Fruit fly (Drosophila melanogaster) whole organism, embryonic: ENCODE data around the gene Mcad.

Experiments
- Abd-B ChIP-seq: fragments of 200-800 bp; sonication (Bioruptor generic); optimal IDR thresholded peaks from 2 replicates; lab custom pipeline; 2018; ENCODE audit warnings: missing biosample characterization, mild to moderate bottlenecking, missing genetic modification characterization, moderate library complexity
- Bteb2 ChIP-seq: fragments of 200-800 bp; sonication (Bioruptor generic); optimal IDR thresholded peaks from 2 replicates; lab custom pipeline; 2016; ENCODE audit warnings: missing biosample characterization, missing genetic modification characterization
- CG10654 ChIP-seq: fragments of 200-800 bp; sonication (Bioruptor generic); optimal IDR thresholded peaks from 2 replicates; lab custom pipeline; 2016; ENCODE audit warnings: missing biosample characterization, missing genetic modification characterization
- CG11085 ChIP-seq: fragments of 200-800 bp; sonication (Bioruptor generic); IDR thresholded peaks from 2 replicates; pipeline ENCODE4 v1.3.6; 2022; ENCODE audit warnings: missing biosample characterization, missing genetic modification characterization
- CG11247 ChIP-seq: fragments of 200-800 bp; sonication (Bioruptor generic); IDR thresholded peaks from 2 replicates; pipeline ENCODE4 v1.3.6; 2022; ENCODE audit warnings: missing biosample characterization, missing genetic modification characterization
- CG11398 ChIP-seq: fragments of 200-800 bp; sonication (Bioruptor generic); optimal IDR thresholded peaks from 2 replicates; lab custom pipeline; 2016; ENCODE audit warnings: missing biosample characterization, missing genetic modification characterization
- CG11560 ChIP-seq: fragments of 200-800 bp; sonication (Bioruptor generic); IDR thresholded peaks from 3 replicates; pipeline ENCODE4 v1.3.6; 2022; ENCODE audit warnings: missing biosample characterization, missing genetic modification characterization
- CG11695 ChIP-seq: fragments of 200-800 bp; sonication (Bioruptor generic); IDR thresholded peaks from 3 replicates; pipeline ENCODE4 v1.3.6; 2022; ENCODE audit warnings: missing biosample characterization, missing genetic modification characterization
- CG14014 ChIP-seq: fragments of 200-800 bp; sonication (Bioruptor generic); IDR thresholded peaks from 2 replicates; pipeline ENCODE4 v1.3.6; 2022; ENCODE audit warnings: missing biosample characterization, missing genetic modification characterization
- CG1529 ChIP-seq: fragments of 200-800 bp; sonication (Bioruptor generic); optimal IDR thresholded peaks from 3 replicates; lab custom pipeline; 2018; ENCODE audit warnings: missing biosample characterization, missing genetic modification characterization
- CG15696 ChIP-seq: fragments of 200-800 bp; sonication (Bioruptor generic); optimal IDR thresholded peaks from 2 replicates; lab custom pipeline; 2019; ENCODE audit warnings: missing biosample characterization, mild to moderate bottlenecking, missing genetic modification characterization, moderate library complexity
- CG17612 ChIP-seq: fragments of 200-800 bp; sonication (Bioruptor generic); IDR thresholded peaks from 2 replicates; pipeline ENCODE4 v1.3.6; 2022; ENCODE audit warnings: missing biosample characterization, missing genetic modification characterization
- CG17829 ChIP-seq: fragments of 200-800 bp; optimal IDR thresholded peaks from 2 replicates; lab custom pipeline; 2019; ENCODE audit warnings: missing biosample characterization, mild to moderate bottlenecking, missing genetic modification characterization, moderate library complexity
- CG18599 ChIP-seq: fragments of 200-800 bp; sonication (Bioruptor generic); optimal IDR thresholded peaks from 3 replicates; lab custom pipeline; 2017; ENCODE audit warnings: missing biosample characterization, missing genetic modification characterization, mild to moderate bottlenecking, moderate library complexity, missing genetic modification reagents
- CG30020 ChIP-seq: fragments of 200-800 bp; optimal IDR thresholded peaks from 2 replicates; lab custom pipeline; 2019; ENCODE audit warnings: missing biosample characterization, mild to moderate bottlenecking, missing genetic modification characterization, moderate library complexity
- CG32767 ChIP-seq: fragments of 200-800 bp; sonication (Bioruptor generic); IDR thresholded peaks from 2 replicates; pipeline ENCODE4 v1.3.6; 2022; ENCODE audit warnings: missing biosample characterization, missing genetic modification characterization
- CG3407 ChIP-seq: fragments of 200-800 bp; sonication (Bioruptor generic); optimal IDR thresholded peaks from 2 replicates; lab custom pipeline; 2018; ENCODE audit warnings: missing biosample characterization, mild to moderate bottlenecking, missing genetic modification characterization
- CG4282 ChIP-seq: fragments of 200-800 bp; sonication (Bioruptor generic); optimal IDR thresholded peaks from 2 replicates; lab custom pipeline; 2016; ENCODE audit warnings: missing biosample characterization, missing genetic modification characterization
- CG6765 ChIP-seq: fragments of 200-800 bp; sonication (Bioruptor generic); optimal IDR thresholded peaks from 3 replicates; lab custom pipeline; 2017; ENCODE audit warnings: missing biosample characterization, mild to moderate bottlenecking, missing genetic modification characterization
- CG7556 ChIP-seq: fragments of 200-800 bp; sonication (Bioruptor generic); optimal IDR thresholded peaks from 2 replicates; lab custom pipeline; 2017; ENCODE audit warnings: missing biosample characterization, mild to moderate bottlenecking, missing genetic modification characterization
- CG7987 ChIP-seq: fragments of 200-800 bp; sonication (Bioruptor generic); optimal IDR thresholded peaks from 2 replicates; lab custom pipeline; 2018; ENCODE audit warnings: missing biosample characterization, mild to moderate bottlenecking, missing genetic modification characterization, moderate library complexity
- CG8359 ChIP-seq: fragments of 200-800 bp; sonication (Bioruptor generic); optimal IDR thresholded peaks from 2 replicates; lab custom pipeline; 2017; ENCODE audit warnings: missing biosample characterization, mild to moderate bottlenecking, missing genetic modification characterization, borderline replicate concordance
- CG9609 ChIP-seq: fragments of 200-800 bp; sonication (Bioruptor generic); optimal IDR thresholded peaks from 3 replicates; lab custom pipeline; 2016; ENCODE audit warnings: missing biosample characterization, missing genetic modification characterization
- D ChIP-seq, 2 experiments: fragments of 200-800 bp in 1 of 2; fragments of >200 bp in 1 of 2; sonication (Bioruptor generic) in 1 of 2; optimal IDR thresholded peaks; 2 replicates in 1 of 2; 3 replicates in 1 of 2; lab custom pipeline; 2017; ENCODE audit warnings: mild to moderate bottlenecking in 1 of 2, missing biosample characterization in 1 of 2, missing genetic modification characterization in 1 of 2, missing genetic modification reagents in 1 of 2
- Hr39 ChIP-seq: fragments of >200 bp; optimal IDR thresholded peaks from 2 replicates; lab custom pipeline; 2017
- Hr51 ChIP-seq, 2 experiments: fragments of 200-800 bp; sonication (Bioruptor generic); optimal IDR thresholded peaks; 2 replicates in 1 of 2; 3 replicates in 1 of 2; lab custom pipeline; 2016 to 2018; ENCODE audit warnings: missing biosample characterization in 2 of 2, missing genetic modification characterization in 2 of 2, mild to moderate bottlenecking in 1 of 2, moderate library complexity in 1 of 2
- Kr ChIP-seq: fragments of 200-800 bp; sonication (Bioruptor generic); optimal IDR thresholded peaks from 2 replicates; lab custom pipeline; 2017; ENCODE audit warnings: missing biosample characterization, mild to moderate bottlenecking, missing genetic modification characterization
- MTF-1 ChIP-seq: fragments of 200-800 bp; sonication (Bioruptor generic); optimal IDR thresholded peaks from 2 replicates; lab custom pipeline; 2018; ENCODE audit warnings: missing biosample characterization, mild to moderate bottlenecking, missing genetic modification characterization, borderline replicate concordance
- Myb ChIP-seq: fragments of 200-800 bp; sonication (Bioruptor generic); optimal IDR thresholded peaks from 2 replicates; lab custom pipeline; 2016; ENCODE audit warnings: missing biosample characterization, missing genetic modification characterization
- Tbp ChIP-seq: fragments of >200 bp; optimal IDR thresholded peaks from 2 replicates; lab custom pipeline; 2018; ENCODE audit warnings: missing biosample characterization, missing genetic modification characterization
- ab ChIP-seq: fragments of 200-800 bp; sonication (Bioruptor generic); optimal IDR thresholded peaks from 2 replicates; lab custom pipeline; 2016; ENCODE audit warnings: missing biosample characterization, missing genetic modification characterization
- ash1 ChIP-seq: fragments of 200-800 bp; sonication (Bioruptor generic); optimal IDR thresholded peaks from 2 replicates; lab custom pipeline; 2018; ENCODE audit warnings: missing biosample characterization, mild to moderate bottlenecking, missing genetic modification characterization
- ato ChIP-seq: fragments of 200-800 bp; sonication (Bioruptor generic); IDR thresholded peaks from 2 replicates; pipeline ENCODE4 v1.3.6; 2022; ENCODE audit warnings: missing biosample characterization, missing genetic modification characterization; ENCODE audit not compliant: partially characterized antibody
- bigmax ChIP-seq: fragments of 200-800 bp; sonication (Bioruptor generic); optimal IDR thresholded peaks from 2 replicates; lab custom pipeline; 2018; ENCODE audit warnings: missing biosample characterization, mild to moderate bottlenecking, missing genetic modification characterization
- eve ChIP-seq, 2 experiments: fragments of >200 bp; optimal IDR thresholded peaks; 2 replicates each; lab custom pipeline; 2017; ENCODE audit warnings: missing biosample characterization in 2 of 2, missing genetic modification characterization in 2 of 2
- fu2 ChIP-seq: fragments of 200-800 bp; sonication (Bioruptor generic); optimal IDR thresholded peaks from 2 replicates; lab custom pipeline; 2016; ENCODE audit warnings: missing biosample characterization, missing genetic modification characterization
- gem ChIP-seq: fragments of 200-800 bp; sonication (Bioruptor generic); optimal IDR thresholded peaks from 2 replicates; lab custom pipeline; 2019; ENCODE audit warnings: missing biosample characterization, mild to moderate bottlenecking, missing genetic modification characterization, moderate library complexity
- hb ChIP-seq: fragments of 200-800 bp; sonication (Bioruptor generic); IDR thresholded peaks from 3 replicates; pipeline ENCODE4 v1.3.6; 2022; ENCODE audit warnings: missing biosample characterization, missing genetic modification characterization; ENCODE audit not compliant: partially characterized antibody
- hbn ChIP-seq: fragments of 200-800 bp; sonication (Bioruptor generic); IDR thresholded peaks from 2 replicates; pipeline ENCODE4 v1.3.6; 2022; ENCODE audit warnings: missing biosample characterization, missing genetic modification characterization; ENCODE audit not compliant: partially characterized antibody
- salm ChIP-seq: fragments of 200-800 bp; sonication (Bioruptor generic); optimal IDR thresholded peaks from 2 replicates; lab custom pipeline; 2018; ENCODE audit warnings: missing biosample characterization, mild to moderate bottlenecking, missing genetic modification characterization
- sc ChIP-seq, 3 experiments: fragments of >200 bp in 2 of 3; fragments of 200-800 bp in 1 of 3; sonication (Bioruptor generic) in 1 of 3; optimal IDR thresholded peaks; 2 replicates in 2 of 3; 3 replicates in 1 of 3; lab custom pipeline; 2017; ENCODE audit warnings: mild to moderate bottlenecking in 1 of 3, missing biosample characterization in 1 of 3, missing genetic modification characterization in 1 of 3, missing genetic modification reagents in 1 of 3
- scrt ChIP-seq: fragments of 200-800 bp; sonication (Bioruptor generic); optimal IDR thresholded peaks from 2 replicates; lab custom pipeline; 2018; ENCODE audit warnings: missing biosample characterization, mild to moderate bottlenecking, missing genetic modification characterization, moderate library complexity
- shn ChIP-seq: fragments of 200-800 bp; sonication (Bioruptor generic); optimal IDR thresholded peaks from 3 replicates; lab custom pipeline; 2016; ENCODE audit warnings: missing biosample characterization, missing genetic modification characterization
- tgo ChIP-seq: fragments of 200-800 bp; sonication (Bioruptor generic); IDR thresholded peaks from 3 replicates; pipeline ENCODE4 v1.3.6; 2022; ENCODE audit warnings: missing biosample characterization, missing genetic modification characterization
- vvl ChIP-seq: fragments of 200-800 bp; sonication (Bioruptor generic); IDR thresholded peaks from 2 replicates; pipeline ENCODE4 v1.3.6; 2022; ENCODE audit warnings: missing biosample characterization, missing genetic modification characterization
- zen2 ChIP-seq: fragments of 200-800 bp; sonication (Bioruptor generic); IDR thresholded peaks from 3 replicates; pipeline ENCODE4 v1.3.6; 2022; ENCODE audit warnings: missing biosample characterization, missing genetic modification characterization; ENCODE audit not compliant: partially characterized antibody
- zfh1 ChIP-seq: fragments of 200-800 bp; sonication (Bioruptor generic); IDR thresholded peaks from 3 replicates; pipeline ENCODE4 v1.3.6; 2022; ENCODE audit warnings: missing biosample characterization, missing genetic modification characterization

Gene Mcad

dm6 chr3L:7718561-7719417 lies at the start of gene Mcad (continued):
- TF ChIP-seq CG18599 (GFP tag; lab: Kevin White, UChicago), result peak; percentile 97
- TF ChIP-seq CG7556 (GFP tag; lab: Kevin White, UChicago), result peak; percentile 93
- no peak for TF ChIP-seq D (optimal IDR thresholded peaks at IDR 0.05; lab: Kevin White, UChicago)
- TF ChIP-seq D (GFP tag; optimal IDR thresholded peaks at IDR 0.05; lab: Kevin White, UChicago), result peak; percentile 93
- TF ChIP-seq scrt (GFP tag; lab: Kevin White, UChicago), result peak; percentile 92
- peak; percentile 79; the same call in 1 of the 2 replicates for TF ChIP-seq CG17612 (GFP tag; lab: Robert Waterston, UW)
- TF ChIP-seq Myb (GFP tag; lab: Kevin White, UChicago), result no peak
- no peak for TF ChIP-seq CG9609 (GFP tag; lab: Kevin White, UChicago)
- TF ChIP-seq CG11247 (GFP tag; lab: Robert Waterston, UW), result peak; percentile 92
- TF ChIP-seq fu2 (GFP tag; lab: Kevin White, UChicago), result peak; percentile 25
- TF ChIP-seq CG11085 (GFP tag; lab: Robert Waterston, UW), result peak; percentile 92
- TF ChIP-seq Bteb2 (GFP tag; lab: Kevin White, UChicago), result peak; percentile 55
- peak; percentile 95 for TF ChIP-seq CG14014 (GFP tag; lab: Robert Waterston, UW)
- peak; percentile 85 for TF ChIP-seq CG7987
- no peak for TF ChIP-seq shn
- no peak for TF ChIP-seq ato
- peak; percentile 50 for TF ChIP-seq CG1529 (GFP tag; lab: Kevin White, UChicago)
- no peak for TF ChIP-seq zen2 (GFP tag; lab: Robert Waterston, UW)
- peak; percentile 36 for TF ChIP-seq ab (GFP tag; lab: Kevin White, UChicago)
- peak; percentile 79 for TF ChIP-seq vvl (GFP tag; lab: Robert Waterston, UW)
- no peak for TF ChIP-seq CG11398 (GFP tag; lab: Kevin White, UChicago)
- TF ChIP-seq MTF-1 (GFP tag; lab: Kevin White, UChicago), result peak; percentile 79
- no peak for TF ChIP-seq Kr (GFP tag; lab: Kevin White, UChicago)
- TF ChIP-seq CG8359 (GFP tag; lab: Kevin White, UChicago), result peak; percentile 85
- no peak for TF ChIP-seq hbn (GFP tag; lab: Robert Waterston, UW)
- peak; percentile 93 for TF ChIP-seq CG10654 (GFP tag; lab: Kevin White, UChicago)
- peak; percentile 8 to 94 for TF ChIP-seq Hr51 (GFP tag; optimal IDR thresholded peaks at IDR 0.05; lab: Kevin White, UChicago)
- TF ChIP-seq ash1, result peak; percentile 43
- peak; percentile 49 for TF ChIP-seq CG15696 (tag; lab: Kevin White, UChicago)
- no peak for TF ChIP-seq bigmax
- peak; percentile 56 for TF ChIP-seq CG3407 (GFP tag; lab: Kevin White, UChicago)
- TF ChIP-seq sc (optimal IDR thresholded peaks at IDR 0.05; lab: Kevin White, UChicago), result no peak
- peak; percentile 48 for TF ChIP-seq sc (GFP tag; optimal IDR thresholded peaks at IDR 0.05; lab: Kevin White, UChicago)
- peak; percentile 81 for TF ChIP-seq CG11695 (GFP tag; lab: Robert Waterston, UW)
- peak; percentile 74 for TF ChIP-seq zfh1 (GFP tag; lab: Robert Waterston, UW)
- no peak for TF ChIP-seq Hr39
- TF ChIP-seq Abd-B (GFP tag; lab: Kevin White, UChicago), result peak; percentile 96
- no peak for TF ChIP-seq CG4282 (GFP tag; lab: Kevin White, UChicago)
- TF ChIP-seq CG30020 (tag; lab: Kevin White, UChicago), result peak; percentile 49
- no peak for TF ChIP-seq eve (GFP tag; optimal IDR thresholded peaks at IDR 0.05; lab: Kevin White, UChicago)
- no peak for TF ChIP-seq hb (GFP tag; lab: Robert Waterston, UW)
- TF ChIP-seq CG11560 (tag; lab: Robert Waterston, UW), result peak; percentile 84
- peak; percentile 70 for TF ChIP-seq salm (tag; lab: Kevin White, UChicago)
- no peak for TF ChIP-seq Tbp (GFP tag; lab: Kevin White, UChicago)
- TF ChIP-seq CG32767 (GFP tag; lab: Robert Waterston, UW), result peak; percentile 91
- peak; percentile 92 for TF ChIP-seq gem (tag; lab: Kevin White, UChicago)
- TF ChIP-seq CG6765 (GFP tag; lab: Kevin White, UChicago), result peak; percentile 90
- peak; percentile 95 for TF ChIP-seq tgo (GFP tag; lab: Robert Waterston, UW)
- TF ChIP-seq CG17829 (tag; lab: Kevin White, UChicago), result peak; percentile 74
